Worm (Caenorhabditis elegans) whole organism, mixed stage, embryonic: ENCODE measurements around the gene pgph-2.
"Not testable (repeated sequence)": the region's sequence is repeated elsewhere in the genome, so short reads cannot be mapped to it uniquely, and the experiment has no call there.

Source experiments
- M03D4.4 ChIP-seq: sonication (generic microtip); optimal IDR thresholded peaks from 2 replicates; lab custom pipeline; 2017; ENCODE audit warnings: mild to moderate bottlenecking, missing genetic modification characterization, missing compliant biosample characterization
- bed-3 ChIP-seq: fragments of 200-800 bp; sonication (Bioruptor generic); optimal IDR thresholded peaks from 3 replicates; lab custom pipeline; 2018; ENCODE audit warnings: mild to moderate bottlenecking, missing genetic modification characterization, moderate library complexity, missing compliant biosample characterization
- blmp-1 ChIP-seq: fragments of 150-350 bp; optimal IDR thresholded peaks from 2 replicates; lab custom pipeline; 2014; ENCODE audit warnings: missing biosample characterization, missing genetic modification characterization
- ceh-39 ChIP-seq: fragments of 150-350 bp; optimal IDR thresholded peaks from 2 replicates; lab custom pipeline; 2014; ENCODE audit warnings: missing biosample characterization, missing genetic modification characterization
- ceh-43 ChIP-seq: fragments of 200-800 bp; sonication (Bioruptor generic); optimal IDR thresholded peaks from 2 replicates; lab custom pipeline; 2018; ENCODE audit warnings: mild to moderate bottlenecking, missing genetic modification characterization, moderate library complexity, missing compliant biosample characterization
- ceh-83 ChIP-seq: fragments of 200-800 bp; sonication (Bioruptor generic); optimal IDR thresholded peaks from 2 replicates; lab custom pipeline; 2018; ENCODE audit warnings: mild to moderate bottlenecking, missing genetic modification characterization, missing compliant biosample characterization
- ces-1 ChIP-seq: fragments of 150-350 bp; optimal IDR thresholded peaks from 2 replicates; lab custom pipeline; 2014; ENCODE audit warnings: missing biosample characterization, missing genetic modification reagents, missing genetic modification characterization
- cnd-1 ChIP-seq: fragments of 200-800 bp; sonication (Bioruptor generic); optimal IDR thresholded peaks from 2 replicates; lab custom pipeline; 2018; ENCODE audit warnings: mild to moderate bottlenecking, missing genetic modification characterization, missing compliant biosample characterization
- drap-1 ChIP-seq: fragments of 200-800 bp; sonication (Bioruptor generic); optimal IDR thresholded peaks from 3 replicates; lab custom pipeline; 2018; ENCODE audit warnings: mild to moderate bottlenecking, missing genetic modification characterization, missing compliant biosample characterization
- elt-1 ChIP-seq: sonication (generic microtip); optimal IDR thresholded peaks from 2 replicates; lab custom pipeline; 2017; ENCODE audit warnings: missing genetic modification characterization, mild to moderate bottlenecking, missing compliant biosample characterization, antibody characterized with exemption, moderate library complexity, borderline replicate concordance; ENCODE audit not compliant: insufficient read depth
- elt-3 ChIP-seq: fragments of 150-350 bp; optimal IDR thresholded peaks from 2 replicates; lab custom pipeline; 2014; ENCODE audit warnings: missing biosample characterization, missing genetic modification characterization
- flh-1 ChIP-seq: fragments of 200-800 bp; sonication (Bioruptor generic); optimal IDR thresholded peaks from 2 replicates; lab custom pipeline; 2018; ENCODE audit warnings: mild to moderate bottlenecking, missing genetic modification characterization, moderate library complexity, missing compliant biosample characterization
- ham-2 ChIP-seq: fragments of 200-800 bp; sonication (Bioruptor generic); optimal IDR thresholded peaks from 2 replicates; lab custom pipeline; 2018; ENCODE audit warnings: mild to moderate bottlenecking, missing genetic modification characterization, missing compliant biosample characterization
- hlh-1 ChIP-seq: fragments of 150-350 bp; optimal IDR thresholded peaks from 2 replicates; lab custom pipeline; 2014; ENCODE audit warnings: missing biosample characterization, missing genetic modification reagents, missing genetic modification characterization
- lin-32 ChIP-seq: fragments of 200-800 bp; sonication (Bioruptor generic); optimal IDR thresholded peaks from 2 replicates; lab custom pipeline; 2018; ENCODE audit warnings: mild to moderate bottlenecking, missing genetic modification characterization, missing compliant biosample characterization
- lsy-2 ChIP-seq: fragments of 150-350 bp; optimal IDR thresholded peaks from 2 replicates; lab custom pipeline; 2014; ENCODE audit warnings: missing biosample characterization, missing genetic modification characterization
- mab-5 ChIP-seq: fragments of 150-350 bp; optimal IDR thresholded peaks from 2 replicates; lab custom pipeline; 2014; ENCODE audit warnings: missing biosample characterization, missing genetic modification characterization
- mep-1 ChIP-seq: fragments of 150-350 bp; optimal IDR thresholded peaks from 2 replicates; lab custom pipeline; 2017; ENCODE audit warnings: missing biosample characterization, missing genetic modification reagents, missing genetic modification characterization, inconsistent platforms
- mls-2 ChIP-seq: sonication (generic microtip); optimal IDR thresholded peaks from 2 replicates; lab custom pipeline; 2016; ENCODE audit warnings: mild to moderate bottlenecking, missing genetic modification characterization, moderate library complexity, missing compliant biosample characterization
- nhr-12 ChIP-seq: fragments of 150-350 bp; optimal IDR thresholded peaks from 2 replicates; lab custom pipeline; 2014; ENCODE audit warnings: missing biosample characterization, missing genetic modification characterization
- nhr-2 ChIP-seq: fragments of 150-350 bp; optimal IDR thresholded peaks from 2 replicates; lab custom pipeline; 2014; ENCODE audit warnings: missing biosample characterization, missing genetic modification characterization
- nhr-237 ChIP-seq: fragments of 150-350 bp; optimal IDR thresholded peaks from 2 replicates; lab custom pipeline; 2014; ENCODE audit warnings: missing biosample characterization, missing genetic modification characterization
- nhr-28 ChIP-seq: fragments of 150-350 bp; optimal IDR thresholded peaks from 2 replicates; lab custom pipeline; 2014; ENCODE audit warnings: missing biosample characterization, missing genetic modification characterization
- nhr-76 ChIP-seq: sonication (generic microtip); optimal IDR thresholded peaks from 2 replicates; lab custom pipeline; 2017; ENCODE audit warnings: missing biosample characterization, missing genetic modification characterization
- pha-4 ChIP-seq: fragments of 150-350 bp; optimal IDR thresholded peaks from 2 replicates; lab custom pipeline; 2018; ENCODE audit warnings: missing biosample characterization, missing genetic modification reagents, missing genetic modification characterization
- snpc-4 ChIP-seq: fragments of 150-350 bp; optimal IDR thresholded peaks from 2 replicates; lab custom pipeline; 2014; ENCODE audit warnings: missing biosample characterization, missing genetic modification characterization
- sptf-1 ChIP-seq: sonication (generic microtip); optimal IDR thresholded peaks from 2 replicates; lab custom pipeline; 2017; ENCODE audit warnings: mild to moderate bottlenecking, missing genetic modification characterization, moderate library complexity, missing compliant biosample characterization
- tbx-8 ChIP-seq: fragments of 200-800 bp; sonication (Bioruptor generic); optimal IDR thresholded peaks from 2 replicates; lab custom pipeline; 2018; ENCODE audit warnings: mild to moderate bottlenecking, missing genetic modification characterization, moderate library complexity, missing compliant biosample characterization
- unc-120 ChIP-seq: sonication (generic microtip); optimal IDR thresholded peaks from 2 replicates; lab custom pipeline; 2017; ENCODE audit warnings: missing genetic modification characterization, missing compliant biosample characterization; ENCODE audit not compliant: poor library complexity, severe bottlenecking
- unc-39 ChIP-seq: fragments of 150-350 bp; optimal IDR thresholded peaks from 2 replicates; lab custom pipeline; 2014; ENCODE audit warnings: missing biosample characterization, missing genetic modification characterization
- unc-62 ChIP-seq: fragments of 150-350 bp; optimal IDR thresholded peaks from 2 replicates; lab custom pipeline; 2014; ENCODE audit warnings: missing biosample characterization, missing genetic modification reagents, missing genetic modification characterization
- zip-8 ChIP-seq: fragments of 150-350 bp; optimal IDR thresholded peaks from 2 replicates; lab custom pipeline; 2014; ENCODE audit warnings: missing biosample characterization, missing genetic modification characterization
- ztf-11 ChIP-seq: fragments of 150-350 bp; optimal IDR thresholded peaks from 2 replicates; lab custom pipeline; 2014; ENCODE audit warnings: missing biosample characterization, missing genetic modification characterization

pgph-2 gene

DNA sequence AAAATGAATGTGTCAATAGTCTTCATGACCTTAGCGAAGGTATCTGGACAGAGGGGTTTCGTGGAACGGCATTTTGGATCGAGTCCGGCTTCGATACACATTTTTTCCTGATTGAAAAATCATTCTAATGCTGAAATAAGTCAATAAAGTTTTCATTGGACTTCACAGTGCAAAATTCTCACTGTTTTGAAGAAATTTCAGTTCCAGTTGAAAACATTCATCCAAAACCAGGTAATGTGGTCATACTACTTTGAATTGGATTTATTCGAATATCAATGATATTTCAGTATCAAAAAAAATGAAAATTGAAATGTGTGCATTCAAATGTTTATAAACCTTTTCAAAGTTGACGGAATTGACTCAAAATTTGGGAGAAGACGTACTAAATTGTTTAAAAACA lies 11.5 kb upstream of the pgph-2 start, which contains the start of gene pgph-1:
pgph-1 (minus strand) TSS at position 101 of the 400 bp plus-strand sequence.
- TF ChIP-seq mls-2 (tag; lab: Kevin White, UChicago): no peak
- TF ChIP-seq nhr-237 (tag; lab: Kevin White, UChicago): no peak
- TF ChIP-seq bed-3 (GFP tag; lab: Kevin White, UChicago): no peak
- no peak for TF ChIP-seq nhr-2 (tag; lab: Kevin White, UChicago)
- TF ChIP-seq snpc-4 (tag; lab: Kevin White, UChicago): no peak

DNA sequence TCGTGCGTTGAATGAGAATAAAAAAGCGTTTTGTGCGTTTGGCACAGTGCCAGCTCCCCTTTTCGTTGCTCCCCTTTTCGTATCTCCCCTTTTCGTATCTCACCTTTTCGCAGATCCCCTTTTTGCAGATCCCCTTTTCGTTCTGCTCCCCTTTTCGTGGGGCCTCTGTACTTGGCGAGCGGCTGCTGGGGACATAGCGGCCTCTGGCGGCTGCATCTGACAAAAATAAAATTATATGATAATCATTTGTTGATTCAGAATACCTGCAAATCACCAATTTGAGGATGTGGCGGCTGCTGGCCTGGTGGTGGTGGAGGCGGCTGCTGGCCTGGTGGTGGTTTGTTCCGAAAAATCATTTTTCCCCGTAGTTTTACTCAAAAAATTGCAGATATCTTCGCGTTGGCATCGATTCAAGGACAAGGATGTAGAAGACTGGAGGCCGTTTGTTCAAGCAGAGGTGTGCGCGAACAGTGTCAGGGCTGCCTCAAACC lies 9.7 kb upstream of the pgph-2 start, which contains the start of gene K09H11.11:
K09H11.11 (minus strand) TSS at position 51 of the 491 bp plus-strand sequence.
- TF ChIP-seq unc-39 (tag; lab: Kevin White, UChicago); ces-1 (GFP tag; lab: Kevin White, UChicago); zip-8 (tag; lab: Kevin White, UChicago): not testable (repeated sequence)
- TF ChIP-seq, all 35 proteins: peak for 0; not testable (repeated sequence) for 35

DNA sequence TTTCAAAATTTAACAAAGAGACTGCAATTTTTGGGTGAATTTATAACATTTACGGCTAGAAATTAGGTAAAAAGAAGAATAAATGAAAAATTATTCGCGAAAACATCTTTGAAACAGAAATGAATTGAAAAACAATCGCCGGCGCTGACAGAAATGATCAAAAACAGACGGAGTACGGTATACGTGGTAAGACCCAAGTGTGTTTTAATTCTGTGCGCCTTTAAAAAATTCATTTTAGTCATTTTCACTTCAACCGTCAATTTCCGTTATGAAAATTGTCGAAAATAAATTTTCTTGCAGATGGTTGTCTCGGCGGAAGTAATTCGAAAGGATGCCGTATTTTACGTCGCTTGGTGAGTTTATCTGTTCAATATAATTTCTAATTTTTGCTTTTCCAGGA lies 8.7 kb upstream of the pgph-2 start, which contains the start of gene C53A3.3:
C53A3.3 (plus strand) TSS at position 301 of the 400 bp plus-strand sequence.
- TF ChIP-seq nhr-76 (tag; lab: Kevin White, UChicago): no peak
- TF ChIP-seq drap-1 (GFP tag; lab: Kevin White, UChicago): no peak
- no peak for TF ChIP-seq ceh-83 (GFP tag; lab: Kevin White, UChicago)
- no peak for TF ChIP-seq flh-1 (GFP tag; lab: Kevin White, UChicago)
- no peak for TF ChIP-seq bed-3 (GFP tag; lab: Kevin White, UChicago)
- TF ChIP-seq nhr-237 (tag; lab: Kevin White, UChicago): no peak
- TF ChIP-seq blmp-1 (tag; lab: Kevin White, UChicago): no peak
- TF ChIP-seq pha-4 (tag; lab: Kevin White, UChicago): no peak
- no peak for TF ChIP-seq elt-3 (tag; lab: Kevin White, UChicago)
- TF ChIP-seq ceh-43 (GFP tag; lab: Kevin White, UChicago): no peak
- no peak for TF ChIP-seq nhr-28 (tag; lab: Kevin White, UChicago)
- no peak for TF ChIP-seq nhr-2 (tag; lab: Kevin White, UChicago)
- no peak for TF ChIP-seq tbx-8
- TF ChIP-seq sptf-1 (tag; lab: Kevin White, UChicago): no peak
- TF ChIP-seq unc-39 (tag; lab: Kevin White, UChicago): no peak
- TF ChIP-seq unc-62 (GFP tag; lab: Kevin White, UChicago): no peak
- TF ChIP-seq lin-32: no peak
- TF ChIP-seq mab-5 (tag; lab: Kevin White, UChicago): no peak

DNA sequence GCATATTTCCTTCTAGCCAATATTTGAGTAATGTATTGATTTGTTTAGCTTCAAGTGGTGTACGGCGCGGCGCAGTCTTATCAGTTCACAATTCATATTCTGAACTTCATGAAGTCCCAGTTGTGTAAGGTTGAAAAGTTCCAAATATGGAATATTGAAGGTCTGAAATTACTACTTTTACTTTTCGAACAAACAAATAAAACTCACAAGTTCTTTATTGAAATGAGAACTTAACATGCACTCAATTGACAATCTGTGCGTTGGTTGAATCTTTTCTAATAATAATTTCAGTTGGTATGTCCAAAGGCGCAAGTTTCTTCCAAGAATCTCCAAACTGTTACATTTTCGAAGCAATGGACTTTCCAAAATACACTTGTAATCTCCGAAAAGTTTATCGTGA lies 6.1 kb upstream of the pgph-2 start, which contains the start of gene C53A3.4:
C53A3.4 (minus strand) TSS at position 101 of the 400 bp plus-strand sequence.
- TF ChIP-seq snpc-4 (tag; lab: Kevin White, UChicago) (no peak), nhr-237 (tag; lab: Kevin White, UChicago) (no peak), nhr-12 (tag; lab: Kevin White, UChicago) (no peak), nhr-2 (tag; lab: Kevin White, UChicago) (no peak), ham-2 (no peak), unc-120 (tag; lab: Kevin White, UChicago) (no peak), mls-2 (tag; lab: Kevin White, UChicago) (no peak), mep-1 (tag; lab: Kevin White, UChicago) (no peak), pha-4 (tag; lab: Kevin White, UChicago) (no peak), lin-32 (no peak), bed-3 (GFP tag; lab: Kevin White, UChicago) (no peak), mab-5 (tag; lab: Kevin White, UChicago) (no peak), hlh-1 (tag; lab: Kevin White, UChicago) (no peak), zip-8 (tag; lab: Kevin White, UChicago) (no peak), sptf-1 (tag; lab: Kevin White, UChicago) (no peak), ceh-43 (GFP tag; lab: Kevin White, UChicago) (no peak), ztf-11 (tag; lab: Kevin White, UChicago) (no peak), elt-1 (no peak), nhr-28 (tag; lab: Kevin White, UChicago) (no peak), ceh-83 (GFP tag; lab: Kevin White, UChicago) (no peak)

DNA sequence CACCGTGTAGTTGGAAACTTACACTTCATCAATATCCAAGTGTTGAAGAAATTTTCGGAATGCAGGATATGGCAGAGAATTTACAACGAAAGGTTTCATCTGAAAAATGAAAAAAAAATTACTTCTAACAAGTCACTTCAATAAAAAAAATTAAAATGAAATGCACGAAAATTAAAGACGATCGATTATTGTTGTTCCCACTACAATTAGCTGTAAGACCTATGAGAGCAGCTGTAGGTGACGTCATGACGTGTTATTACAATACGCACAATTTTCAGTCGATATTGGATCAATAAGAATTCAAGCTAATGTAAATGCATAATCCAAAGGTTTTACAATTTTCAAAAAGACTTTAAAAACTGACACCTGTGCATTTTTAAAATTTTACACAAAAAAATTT lies 4.8 kb upstream of the pgph-2 start, which contains the start of gene C53A3.1:
C53A3.1 (minus strand) TSS at position 101 of the 400 bp plus-strand sequence.
- TF ChIP-seq unc-39 (tag; lab: Kevin White, UChicago): no peak
- TF ChIP-seq ceh-39: no peak
- no peak for TF ChIP-seq nhr-76 (tag; lab: Kevin White, UChicago)
- no peak for TF ChIP-seq cnd-1
- TF ChIP-seq lin-32: no peak
- TF ChIP-seq zip-8 (tag; lab: Kevin White, UChicago): no peak
- no peak for TF ChIP-seq elt-1
- TF ChIP-seq blmp-1 (tag; lab: Kevin White, UChicago): no peak
- no peak for TF ChIP-seq ceh-43 (GFP tag; lab: Kevin White, UChicago)
- no peak for TF ChIP-seq unc-120 (tag; lab: Kevin White, UChicago)
- TF ChIP-seq lsy-2 (tag; lab: Kevin White, UChicago): no peak
- TF ChIP-seq nhr-28 (tag; lab: Kevin White, UChicago): no peak
- no peak for TF ChIP-seq tbx-8
- no peak for TF ChIP-seq M03D4.4 (tag; lab: Kevin White, UChicago)
- no peak for TF ChIP-seq hlh-1 (tag; lab: Kevin White, UChicago)
